Worm (Caenorhabditis elegans): ENCODE results near the gene srg-3.

Gene srg-3

DNA sequence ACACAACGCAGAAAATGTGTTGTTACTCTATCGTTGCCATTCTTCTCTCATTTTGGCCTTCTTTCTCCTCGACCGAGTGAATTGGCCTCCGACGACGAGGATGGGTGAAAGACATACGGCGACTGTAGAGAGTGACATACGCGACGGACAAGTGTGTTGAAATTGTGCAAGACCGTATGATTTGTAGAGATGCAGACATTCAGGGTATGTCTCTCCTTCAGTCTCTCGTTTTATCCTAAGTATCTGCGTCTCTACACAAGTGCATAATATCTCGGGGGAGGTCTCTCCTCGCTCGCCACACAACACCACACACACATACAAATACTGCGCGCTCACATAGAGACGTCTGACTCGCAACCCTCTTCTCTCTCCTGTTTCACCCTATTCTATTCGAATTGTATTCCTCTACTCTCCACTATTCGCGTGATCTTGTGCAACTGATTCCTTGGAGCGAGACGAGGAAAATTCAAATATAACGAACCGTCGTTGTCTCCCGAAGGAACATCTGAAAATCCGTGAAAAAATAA, 10.0 kb upstream of the srg-3 start, which contains the start of gene hmg-1.2 (continued):
- TF ChIP-seq jun-1 (tag; optimal IDR thresholded peaks at IDR 0.05) (peak; percentile 60), madf-5 (GFP tag; IDR thresholded peaks at IDR 0.05) (no peak), saeg-2 (GFP tag; IDR thresholded peaks at IDR 0.05) (no peak), nhr-48 (tag; optimal IDR thresholded peaks at IDR 0.05) (peak; percentile 68), cey-2 (tag; optimal IDR thresholded peaks at IDR 0.05; ENCODE audit: borderline replicate concordance, insufficient read depth) (no peak), zip-2 (tag; optimal IDR thresholded peaks at IDR 0.05) (no peak), unc-39 (tag; optimal IDR thresholded peaks at IDR 0.05) (no peak), ZK337.2 (GFP tag; IDR thresholded peaks at IDR 0.05) (no peak), ama-1 (optimal IDR thresholded peaks at IDR 0.05) (peak; percentile 67), nhr-25 (tag; optimal IDR thresholded peaks at IDR 0.05; ENCODE audit: borderline replicate concordance, insufficient read depth) (peak; percentile 7), gei-8 (GFP tag; optimal IDR thresholded peaks at IDR 0.05) (peak; percentile 30), nhr-11 (tag; optimal IDR thresholded peaks at IDR 0.05) (peak; percentile 77), lin-38 (GFP tag; IDR thresholded peaks at IDR 0.05) (peak; percentile 52), mxl-3 (GFP tag; optimal IDR thresholded peaks at IDR 0.05) (peak; percentile 74), F44E2.7 (GFP tag; IDR thresholded peaks at IDR 0.05) (no peak), sdz-12 (GFP tag; optimal IDR thresholded peaks at IDR 0.05) (no peak), pqm-1 (tag; optimal IDR thresholded peaks at IDR 0.05) (no peak), nhr-237 (tag; optimal IDR thresholded peaks at IDR 0.05) (no peak), aly-2 (tag; optimal IDR thresholded peaks at IDR 0.05) (no peak), nhr-111 (GFP tag; optimal IDR thresholded peaks at IDR 0.05) (no peak), attf-4 (tag; optimal IDR thresholded peaks at IDR 0.05) (no peak), ceh-32 (tag; optimal IDR thresholded peaks at IDR 0.05; ENCODE audit: poor library complexity) (no peak), nhr-10 (tag; optimal IDR thresholded peaks at IDR 0.05) (peak; percentile 75), set-16 (GFP tag; IDR thresholded peaks at IDR 0.05) (peak; percentile 31; the same call in 1 of the 2 replicates), mes-2 (tag; optimal IDR thresholded peaks at IDR 0.05; ENCODE audit: poor library complexity, severe bottlenecking) (peak; percentile 66), lin-29 (GFP tag; IDR thresholded peaks at IDR 0.05) (no peak), spr-1 (tag; optimal IDR thresholded peaks at IDR 0.05) (peak; percentile 70), snpc-1.2 (GFP tag; IDR thresholded peaks at IDR 0.05) (no peak), daf-16 (GFP tag; optimal IDR thresholded peaks at IDR 0.05) (peak; percentile 66 to 81), daf-16 (tag; optimal IDR thresholded peaks at IDR 0.05) (peak; percentile 67), nhr-41 (GFP tag; IDR thresholded peaks at IDR 0.05) (no peak), zfp-3 (GFP tag; conservative IDR thresholded peaks at IDR 0.05) (peak; percentile 70; the same call in 1 of the 2 replicates), vab-7 (GFP tag; IDR thresholded peaks at IDR 0.05) (no peak), egl-27 (tag; optimal IDR thresholded peaks at IDR 0.05) (no peak), daf-12 (tag; optimal IDR thresholded peaks at IDR 0.05) (no peak), unc-62 (GFP tag; optimal IDR thresholded peaks at IDR 0.05 in 1 of 2) (peak in 1 of 2 experiments; percentile 99), unc-62 (tag; optimal IDR thresholded peaks at IDR 0.05) (no peak), spr-3 (GFP tag; optimal IDR thresholded peaks at IDR 0.05) (peak; percentile 57)

ce11 chrIII:6279453-6279852, 9.3 kb upstream of the srg-3 start:
- no peak for TF ChIP-seq egl-43 (GFP tag; IDR thresholded peaks at IDR 0.05)
- no peak for TF ChIP-seq nhr-237 (tag; optimal IDR thresholded peaks at IDR 0.05)
- no peak for TF ChIP-seq F26F4.8 (GFP tag; conservative IDR thresholded peaks at IDR 0.05)

All from whole organism, L4 larva.